Fruit fly (Drosophila melanogaster): ENCODE data around the gene CG10055.

DNA sequence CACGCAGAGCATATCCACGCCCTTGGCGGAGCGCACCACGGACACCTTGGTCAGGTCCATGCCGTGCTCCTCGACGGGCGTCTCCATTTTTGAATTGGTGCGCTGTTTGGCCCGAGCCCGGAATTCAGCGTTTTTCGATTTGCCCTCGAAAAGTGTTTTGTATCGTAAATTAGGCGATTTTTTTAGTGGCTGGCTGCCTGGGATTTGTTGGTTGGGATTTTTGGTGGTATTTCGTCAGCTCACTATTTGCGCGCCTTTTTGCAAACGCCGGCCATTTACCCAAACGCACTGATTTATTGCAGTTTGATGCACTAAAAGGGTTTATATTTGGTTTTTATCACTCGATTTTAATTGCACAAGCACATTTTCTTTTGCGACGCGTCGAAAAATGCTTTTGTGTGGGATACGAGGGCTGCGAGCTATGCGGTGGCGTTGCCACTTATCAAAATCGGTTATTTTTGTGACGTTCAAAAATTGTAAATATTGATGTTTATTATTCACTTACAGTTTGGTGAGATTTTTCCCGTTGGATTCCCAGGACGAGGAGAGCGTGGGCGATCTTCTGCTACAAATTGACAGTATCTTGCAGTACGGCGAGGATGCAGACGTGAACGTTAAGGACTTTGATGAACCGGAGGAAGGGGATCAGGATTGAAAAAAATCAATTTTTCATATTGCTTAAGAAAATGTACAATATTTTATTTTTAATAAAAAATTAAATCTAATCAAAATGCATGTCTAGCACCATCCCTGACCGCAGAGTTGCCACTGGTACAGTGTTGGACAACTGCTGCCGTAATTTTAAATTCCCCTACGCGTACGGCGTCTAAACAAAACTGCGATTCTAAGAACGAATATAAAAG lies 35.7 kb downstream of the CG10055 start, which contains the start of the genes gfzf and Sas-4:
- peak; percentile 51 for TF ChIP-seq CG34367 (tag; optimal IDR thresholded peaks at IDR 0.05)
- TF ChIP-seq CG8301 (tag; optimal IDR thresholded peaks at IDR 0.05): no peak

All from whole organism, pupa.